Fruit fly (Drosophila melanogaster): ENCODE results near the gene CG44325.

The CG44325 gene

DNA sequence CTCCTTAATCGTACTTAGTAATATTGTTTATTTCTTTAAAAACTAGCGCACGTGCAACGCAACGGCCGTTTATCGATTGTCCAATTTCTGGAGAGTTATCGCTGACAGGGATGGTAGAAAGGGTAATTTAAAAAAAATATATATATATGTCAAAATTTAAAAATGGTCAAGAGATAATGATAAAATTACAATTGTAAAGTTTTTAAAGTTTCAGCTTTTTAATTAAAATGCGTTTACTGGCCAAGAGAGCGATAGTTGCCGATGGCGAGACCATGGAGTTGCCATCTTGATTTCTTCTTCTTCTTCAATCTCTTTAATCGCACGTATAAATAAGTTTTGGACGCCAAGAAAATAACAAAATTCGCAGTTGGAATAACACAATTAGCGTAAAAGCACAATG, 2.7 kb upstream of the CG44325 start, which contains the start of the genes CG7246 and HP1b (continued):
- TF ChIP-seq CG12104 (GFP tag; optimal IDR thresholded peaks at IDR 0.05) (peak; percentile 40), CG8281 (tag; optimal IDR thresholded peaks at IDR 0.05) (peak; percentile 14), bcd (GFP tag; optimal IDR thresholded peaks at IDR 0.05) (peak; percentile 65), CG4404 (GFP tag; IDR thresholded peaks at IDR 0.05) (peak; percentile 60), org-1 (GFP tag; optimal IDR thresholded peaks at IDR 0.05) (no peak), bsh (GFP tag; optimal IDR thresholded peaks at IDR 0.05) (peak in 1 of 2 experiments; percentile 76), CG10959 (GFP tag; IDR thresholded peaks at IDR 0.05) (no peak), CG13424 (tag; optimal IDR thresholded peaks at IDR 0.05) (peak; percentile 72), CG30431 (GFP tag; optimal IDR thresholded peaks at IDR 0.05) (peak; percentile 10), CG31224 (GFP tag; IDR thresholded peaks at IDR 0.05) (peak; percentile 64), NfI (GFP tag; optimal IDR thresholded peaks at IDR 0.05) (peak; percentile 62), cad (GFP tag; optimal IDR thresholded peaks at IDR 0.05) (no peak), twi (tag; optimal IDR thresholded peaks at IDR 0.05) (peak; percentile 49), HLH4C (GFP tag; IDR thresholded peaks at IDR 0.05; ENCODE audit: partially characterized antibody) (peak; percentile 67), gro (GFP tag; optimal IDR thresholded peaks at IDR 0.05) (peak; percentile 17), dimm (GFP tag; IDR thresholded peaks at IDR 0.05) (no peak), ATbp (GFP tag; optimal IDR thresholded peaks at IDR 0.05) (peak; percentile 15), odd (GFP tag; optimal IDR thresholded peaks at IDR 0.05) (peak; percentile 16), stwl (tag; optimal IDR thresholded peaks at IDR 0.05) (peak; percentile 44), CG10267 (tag; optimal IDR thresholded peaks at IDR 0.05) (peak; percentile 61), otp (GFP tag; IDR thresholded peaks at IDR 0.05) (peak; percentile 41; the same call in 1 of the 3 replicates), fu2 (GFP tag; optimal IDR thresholded peaks at IDR 0.05) (peak; percentile 33), HmgZ (tag; optimal IDR thresholded peaks at IDR 0.05) (peak; percentile 59), Drgx (GFP tag; IDR thresholded peaks at IDR 0.05) (peak; percentile 64), Taf1 (GFP tag; IDR thresholded peaks at IDR 0.05) (peak; percentile 46; the same call in 1 of the 2 replicates), Ravus (GFP tag; IDR thresholded peaks at IDR 0.05) (peak; percentile 32), CG12769 (tag; optimal IDR thresholded peaks at IDR 0.05) (no peak), CG16813 (GFP tag; IDR thresholded peaks at IDR 0.05; ENCODE audit: partially characterized antibody) (peak; percentile 71), unpg (GFP tag; optimal IDR thresholded peaks at IDR 0.05) (peak; percentile 72), Xbp1 (GFP tag; optimal IDR thresholded peaks at IDR 0.05) (peak; percentile 78), bbx (GFP tag; IDR thresholded peaks at IDR 0.05; ENCODE audit: partially characterized antibody) (peak; percentile 65), CG4617 (GFP tag; optimal IDR thresholded peaks at IDR 0.05; ENCODE audit: borderline replicate concordance) (peak; percentile 64), ro (GFP tag; IDR thresholded peaks at IDR 0.05) (no peak), croc (GFP tag; conservative IDR thresholded peaks at IDR 0.05) (peak; percentile 37; the same call in 1 of the 3 replicates), zfh1 (GFP tag; IDR thresholded peaks at IDR 0.05) (peak; percentile 77), Gug (GFP tag; IDR thresholded peaks at IDR 0.05) (peak; percentile 70; the same call in 2 of the 4 replicates), salm (tag; optimal IDR thresholded peaks at IDR 0.05) (no peak), Awh (GFP tag; IDR thresholded peaks at IDR 0.05) (0 out of 2 replicates have a peak, but pooled peaks have one; percentile 42), chn (GFP tag; optimal IDR thresholded peaks at IDR 0.05) (no peak), CG18011 (GFP tag; optimal IDR thresholded peaks at IDR 0.05) (peak; percentile 38), CG7357 (GFP tag; IDR thresholded peaks at IDR 0.05) (peak; percentile 11; the same call in 1 of the 3 replicates), GATAe (GFP tag; conservative IDR thresholded peaks at IDR 0.05) (no peak), dati (GFP tag; IDR thresholded peaks at IDR 0.05) (0 out of 2 replicates have a peak, but pooled peaks have one; percentile 29), CG6272 (GFP tag; IDR thresholded peaks at IDR 0.05) (peak; percentile 81), CG7372 (GFP tag; IDR thresholded peaks at IDR 0.05) (peak; percentile 61; the same call in 1 of the 2 replicates), CG15696 (tag; optimal IDR thresholded peaks at IDR 0.05) (peak; percentile 58), CoRest (tag; optimal IDR thresholded peaks at IDR 0.05) (peak; percentile 70), ttk (GFP tag; IDR thresholded peaks at IDR 0.05) (peak; percentile 73), sima (GFP tag; optimal IDR thresholded peaks at IDR 0.05) (no peak), luna (GFP tag; optimal IDR thresholded peaks at IDR 0.05) (peak; percentile 12), zfh2 (GFP tag; optimal IDR thresholded peaks at IDR 0.05) (peak; percentile 64)

Measured in whole organism, embryonic.